Worm (Caenorhabditis elegans): ENCODE results near the gene cdh-3.

Gene cdh-3

ce11 chrIII:7710943-7711342 is 43.3 kb downstream of the cdh-3 start (continued):
- TF ChIP-seq unc-62 (GFP tag; optimal IDR thresholded peaks at IDR 0.05) (no peak), F16B12.6 (tag; optimal IDR thresholded peaks at IDR 0.05) (peak; percentile 79), elt-2 (tag; optimal IDR thresholded peaks at IDR 0.05) (no peak), dpl-1 (GFP tag; optimal IDR thresholded peaks at IDR 0.05) (peak in 2 of 3 experiments; percentile 26 to 59), elt-3 (tag; optimal IDR thresholded peaks at IDR 0.05) (no peak), efl-1 (optimal IDR thresholded peaks at IDR 0.05) (peak; percentile 33 to 36), efl-1 (GFP tag; optimal IDR thresholded peaks at IDR 0.05 in 1 of 2) (peak; percentile 46 to 83), sox-4 (tag; optimal IDR thresholded peaks at IDR 0.05) (no peak), swsn-7 (tag; optimal IDR thresholded peaks at IDR 0.05) (peak; percentile 42), nhr-20 (tag; optimal IDR thresholded peaks at IDR 0.05) (peak; percentile 17), C04F5.9 (tag; optimal IDR thresholded peaks at IDR 0.05) (no peak), ztf-4 (tag; optimal IDR thresholded peaks at IDR 0.05) (no peak), mdl-1 (tag; optimal IDR thresholded peaks at IDR 0.05) (peak in 1 of 2 experiments; percentile 29), xbp-1 (tag; optimal IDR thresholded peaks at IDR 0.05) (peak; percentile 32), zag-1 (tag; optimal IDR thresholded peaks at IDR 0.05) (no peak), aha-1 (tag; optimal IDR thresholded peaks at IDR 0.05) (no peak), lin-39 (tag; optimal IDR thresholded peaks at IDR 0.05) (no peak), nhr-84 (tag; optimal IDR thresholded peaks at IDR 0.05) (no peak), pag-3 (tag; optimal IDR thresholded peaks at IDR 0.05; ENCODE audit: borderline replicate concordance, insufficient read depth) (no peak), fkh-4 (tag; optimal IDR thresholded peaks at IDR 0.05; ENCODE audit: borderline replicate concordance) (no peak), ceh-63 (GFP tag; optimal IDR thresholded peaks at IDR 0.05) (no peak), fkh-10 (GFP tag; optimal IDR thresholded peaks at IDR 0.05) (no peak), unc-86 (tag; optimal IDR thresholded peaks at IDR 0.05) (no peak), nhr-76 (tag; optimal IDR thresholded peaks at IDR 0.05) (no peak), isw-1 (GFP tag; IDR thresholded peaks at IDR 0.05) (no peak), hlh-17 (GFP tag; optimal IDR thresholded peaks at IDR 0.05; ENCODE audit: borderline replicate concordance) (no peak), ceh-90 (tag; optimal IDR thresholded peaks at IDR 0.05) (no peak), zip-4 (GFP tag; optimal IDR thresholded peaks at IDR 0.05) (no peak), mef-2 (tag; optimal IDR thresholded peaks at IDR 0.05) (no peak), ceh-88 (GFP tag; IDR thresholded peaks at IDR 0.05) (no peak), unc-30 (tag; optimal IDR thresholded peaks at IDR 0.05) (no peak), lin-15B (tag; optimal IDR thresholded peaks at IDR 0.05) (peak; percentile 35), sup-37 (GFP tag; optimal IDR thresholded peaks at IDR 0.05) (no peak), grh-1 (GFP tag; IDR thresholded peaks at IDR 0.05) (no peak), dsc-1 (tag; optimal IDR thresholded peaks at IDR 0.05) (peak; percentile 30), lin-13 (GFP tag; optimal IDR thresholded peaks at IDR 0.05) (peak; percentile 86), mep-1 (tag; optimal IDR thresholded peaks at IDR 0.05) (peak; percentile 69), C34B4.2 (tag; optimal IDR thresholded peaks at IDR 0.05) (no peak), nhr-12 (tag; optimal IDR thresholded peaks at IDR 0.05) (no peak), pax-3 (tag; optimal IDR thresholded peaks at IDR 0.05) (no peak), alr-1 (tag; optimal IDR thresholded peaks at IDR 0.05; ENCODE audit: borderline replicate concordance) (no peak), vab-15 (tag; optimal IDR thresholded peaks at IDR 0.05) (no peak), mab-9 (GFP tag; IDR thresholded peaks at IDR 0.05) (no peak), irx-1 (tag; optimal IDR thresholded peaks at IDR 0.05) (no peak), lsy-2 (tag; optimal IDR thresholded peaks at IDR 0.05) (peak; percentile 53 to 56), aly-2 (tag; optimal IDR thresholded peaks at IDR 0.05) (no peak), nhr-71 (tag; optimal IDR thresholded peaks at IDR 0.05) (peak; percentile 50), nhr-85 (tag) (no peak), lin-35 (GFP tag; optimal IDR thresholded peaks at IDR 0.05) (peak; percentile 56 to 67), sptf-1 (tag; optimal IDR thresholded peaks at IDR 0.05) (no peak), nhr-90 (tag; optimal IDR thresholded peaks at IDR 0.05; ENCODE audit: poor library complexity) (no peak), tlp-1 (tag; optimal IDR thresholded peaks at IDR 0.05) (no peak), skn-1 (tag; optimal IDR thresholded peaks at IDR 0.05) (no peak), nhr-237 (tag; optimal IDR thresholded peaks at IDR 0.05) (no peak), ama-1 (optimal IDR thresholded peaks at IDR 0.05) (no peak)

All from whole organism, L1 larva.